Worm (Caenorhabditis elegans) whole organism, young adult: ENCODE data around the gene C26B9.7.
A peak's percentile ranks its signal among the peaks of the same experiment; 100 is the strongest.

Source experiments
- B0261.1 ChIP-seq: sonication (generic microtip); optimal IDR thresholded peaks from 2 replicates; lab custom pipeline; 2016; ENCODE audit warnings: mild to moderate bottlenecking, missing genetic modification characterization, moderate library complexity, missing compliant biosample characterization
- B0336.3 ChIP-seq: fragments of 200-800 bp; sonication (Bioruptor generic); IDR thresholded peaks from 2 replicates; pipeline ENCODE4 v1.3.6; 2022; ENCODE audit warnings: missing genetic modification characterization, missing compliant biosample characterization
- F22D6.2 ChIP-seq: sonication (generic microtip); optimal IDR thresholded peaks from 2 replicates; lab custom pipeline; 2016; ENCODE audit warnings: mild to moderate bottlenecking, missing genetic modification characterization, missing compliant biosample characterization
- K12H6.12 ChIP-seq: fragments of 200-800 bp; sonication (Bioruptor generic); optimal IDR thresholded peaks from 2 replicates; lab custom pipeline; 2018; ENCODE audit warnings: mild to moderate bottlenecking, missing genetic modification characterization, missing compliant biosample characterization
- T07F8.4 ChIP-seq: sonication (generic microtip); optimal IDR thresholded peaks from 2 replicates; lab custom pipeline; 2016; ENCODE audit warnings: mild to moderate bottlenecking, missing genetic modification characterization, moderate library complexity, missing compliant biosample characterization
- Y53F4B.3 ChIP-seq: fragments of 200-800 bp; sonication (Bioruptor generic); IDR thresholded peaks from 2 replicates; pipeline ENCODE4 v1.3.6; 2022; ENCODE audit warnings: missing genetic modification reagents, missing genetic modification characterization, missing compliant biosample characterization
- Y53G8AR.9 ChIP-seq: fragments of 200-800 bp; sonication (Bioruptor generic); conservative IDR thresholded peaks from 2 replicates; pipeline ENCODE4 v1.3.6; 2022; ENCODE audit warnings: missing genetic modification reagents, missing genetic modification characterization, missing compliant biosample characterization
- Y79H2A.3 ChIP-seq: fragments of 200-800 bp; sonication (Bioruptor generic); conservative IDR thresholded peaks from 2 replicates; pipeline ENCODE4 v1.3.6; 2022; ENCODE audit warnings: missing genetic modification reagents, missing genetic modification characterization, missing compliant biosample characterization
- aptf-3 ChIP-seq: fragments of 200-800 bp; sonication (Bioruptor generic); IDR thresholded peaks from 2 replicates; pipeline ENCODE4 v1.3.6; 2022; ENCODE audit warnings: missing genetic modification characterization, missing compliant biosample characterization
- athp-1 ChIP-seq: sonication (generic microtip); optimal IDR thresholded peaks from 2 replicates; lab custom pipeline; 2017; ENCODE audit warnings: mild to moderate bottlenecking, missing genetic modification characterization, missing compliant biosample characterization
- attf-3 ChIP-seq: fragments of 200-800 bp; sonication (Bioruptor generic); conservative IDR thresholded peaks from 2 replicates; pipeline ENCODE4 v1.3.6; 2022; ENCODE audit warnings: missing genetic modification reagents, missing genetic modification characterization, missing compliant biosample characterization
- attf-5 ChIP-seq: fragments of 200-800 bp; sonication (Bioruptor generic); optimal IDR thresholded peaks from 2 replicates; lab custom pipeline; 2018; ENCODE audit warnings: mild to moderate bottlenecking, missing genetic modification characterization, missing compliant biosample characterization
- bed-1 ChIP-seq: fragments of 200-800 bp; sonication (Bioruptor generic); IDR thresholded peaks from 2 replicates; pipeline ENCODE4 v1.3.6; 2022; ENCODE audit warnings: missing genetic modification reagents, missing genetic modification characterization, missing compliant biosample characterization
- ceh-79 ChIP-seq: sonication (generic microtip); optimal IDR thresholded peaks from 2 replicates; lab custom pipeline; 2017; ENCODE audit warnings: mild to moderate bottlenecking, missing genetic modification characterization, missing compliant biosample characterization
- ceh-91 ChIP-seq: fragments of 200-800 bp; sonication (Bioruptor generic); IDR thresholded peaks from 2 replicates; pipeline ENCODE4 v1.3.6; 2022; ENCODE audit warnings: missing genetic modification reagents, missing genetic modification characterization, missing compliant biosample characterization
- fkh-3 ChIP-seq: sonication (generic microtip); optimal IDR thresholded peaks from 2 replicates; lab custom pipeline; 2016; ENCODE audit warnings: mild to moderate bottlenecking, missing genetic modification characterization, missing compliant biosample characterization
- gei-17 ChIP-seq: fragments of 200-800 bp; sonication (Bioruptor generic); optimal IDR thresholded peaks from 2 replicates; lab custom pipeline; 2018; ENCODE audit warnings: mild to moderate bottlenecking, missing genetic modification characterization, missing compliant biosample characterization
- hmg-1.2 ChIP-seq: fragments of 200-800 bp; sonication (Bioruptor generic); IDR thresholded peaks from 2 replicates; pipeline ENCODE4 v1.3.6; 2022; ENCODE audit warnings: missing genetic modification reagents, missing genetic modification characterization, missing compliant biosample characterization
- let-526 ChIP-seq: fragments of 200-800 bp; sonication (Bioruptor generic); IDR thresholded peaks from 2 replicates; pipeline ENCODE4 v1.3.6; 2022; ENCODE audit warnings: missing genetic modification reagents, missing genetic modification characterization, missing compliant biosample characterization
- lin-40 ChIP-seq: sonication (generic microtip); optimal IDR thresholded peaks from 2 replicates; lab custom pipeline; 2016; ENCODE audit warnings: missing genetic modification characterization, mild to moderate bottlenecking, missing compliant biosample characterization, missing genotype, missing genetic modification reagents
- lir-1 ChIP-seq: fragments of 200-800 bp; sonication (Bioruptor generic); conservative IDR thresholded peaks from 2 replicates; pipeline ENCODE4 v1.3.6; 2022; ENCODE audit warnings: missing genetic modification reagents, missing genetic modification characterization, missing compliant biosample characterization
- madf-10 ChIP-seq: sonication (generic microtip); optimal IDR thresholded peaks from 2 replicates; lab custom pipeline; 2016; ENCODE audit warnings: mild to moderate bottlenecking, missing genetic modification characterization, missing compliant biosample characterization
- nfya-1 ChIP-seq: sonication (generic microtip); optimal IDR thresholded peaks from 2 replicates; lab custom pipeline; 2017; ENCODE audit warnings: antibody characterized with exemption, missing compliant biosample characterization, missing genetic modification characterization, borderline replicate concordance; ENCODE audit not compliant: insufficient read depth
- nhr-90 ChIP-seq: sonication (generic microtip); optimal IDR thresholded peaks from 2 replicates; lab custom pipeline; 2016; ENCODE audit warnings: missing genotype, mild to moderate bottlenecking, missing genetic modification characterization, missing compliant biosample characterization
- pha-4 ChIP-seq: fragments of 150-350 bp; sonication (generic microtip); optimal IDR thresholded peaks from 2 replicates; lab custom pipeline; 2014; ENCODE audit warnings: missing biosample characterization, missing genetic modification reagents, missing genetic modification characterization
- repo-1 ChIP-seq: sonication (generic microtip); optimal IDR thresholded peaks from 2 replicates; lab custom pipeline; 2017; ENCODE audit warnings: mild to moderate bottlenecking, missing genetic modification characterization, missing compliant biosample characterization
- snpc-1.3 ChIP-seq: sonication (generic microtip); optimal IDR thresholded peaks from 2 replicates; lab custom pipeline; 2017; ENCODE audit warnings: missing genetic modification characterization, mild to moderate bottlenecking, missing compliant biosample characterization, antibody characterized with exemption, moderate library complexity, missing genotype, missing genetic modification reagents; ENCODE audit not compliant: insufficient read depth
- somi-1 ChIP-seq: fragments of 200-800 bp; sonication (Bioruptor generic); optimal IDR thresholded peaks from 2 replicates; lab custom pipeline; 2018; ENCODE audit warnings: mild to moderate bottlenecking, missing genetic modification characterization, missing compliant biosample characterization
- tbp1 ChIP-seq: fragments of 200-800 bp; sonication (Bioruptor generic); optimal IDR thresholded peaks from 2 replicates; lab custom pipeline; 2018; ENCODE audit warnings: mild to moderate bottlenecking, missing genetic modification characterization, missing compliant biosample characterization
- ztf-18 ChIP-seq: sonication (generic microtip); optimal IDR thresholded peaks from 2 replicates; lab custom pipeline; 2016; ENCODE audit warnings: missing genotype, mild to moderate bottlenecking, missing genetic modification characterization, missing compliant biosample characterization
- ztf-25 ChIP-seq: fragments of 200-800 bp; sonication (Bioruptor generic); IDR thresholded peaks from 2 replicates; pipeline ENCODE4 v1.3.6; 2022; ENCODE audit warnings: missing genetic modification reagents, missing genetic modification characterization, missing compliant biosample characterization
- ztf-26 ChIP-seq: sonication (generic microtip); optimal IDR thresholded peaks from 2 replicates; lab custom pipeline; 2017; ENCODE audit warnings: missing genetic modification characterization, missing compliant biosample characterization

The C26B9.7 gene

DNA sequence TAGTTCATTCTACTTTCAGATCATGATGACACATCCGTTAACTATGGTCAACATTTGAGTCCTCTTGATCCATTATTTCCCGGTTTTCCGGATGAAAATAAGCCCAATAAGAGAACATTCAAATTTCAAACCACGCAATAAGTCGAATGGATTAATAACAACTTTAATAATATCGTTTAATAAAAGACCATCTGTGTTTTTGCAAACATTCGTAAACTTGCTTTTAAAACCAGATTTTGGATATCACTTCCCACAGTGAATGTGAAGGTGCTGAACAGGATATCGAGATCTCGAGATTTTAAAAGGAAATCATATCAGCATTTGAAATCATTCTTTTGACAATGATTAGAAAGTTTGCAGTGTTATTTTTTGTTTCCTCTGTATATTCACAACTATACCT lies at the start of gene C26B9.7:
Gene C26B9.7 (plus strand): TSS at position 301 of the 400 bp plus-strand sequence.
- TF ChIP-seq gei-17 (no peak), hmg-1.2 (no peak), snpc-1.3 (tag; lab: Kevin White, UChicago) (no peak), ztf-26 (tag; lab: Kevin White, UChicago) (no peak), pha-4 (no peak), lir-1 (GFP tag; lab: Robert Waterston, UW) (no peak), T07F8.4 (tag; lab: Kevin White, UChicago) (no peak), B0261.1 (tag; lab: Kevin White, UChicago) (no peak), let-526 (no peak), fkh-3 (no peak), Y53G8AR.9 (no peak), repo-1 (no peak)

DNA sequence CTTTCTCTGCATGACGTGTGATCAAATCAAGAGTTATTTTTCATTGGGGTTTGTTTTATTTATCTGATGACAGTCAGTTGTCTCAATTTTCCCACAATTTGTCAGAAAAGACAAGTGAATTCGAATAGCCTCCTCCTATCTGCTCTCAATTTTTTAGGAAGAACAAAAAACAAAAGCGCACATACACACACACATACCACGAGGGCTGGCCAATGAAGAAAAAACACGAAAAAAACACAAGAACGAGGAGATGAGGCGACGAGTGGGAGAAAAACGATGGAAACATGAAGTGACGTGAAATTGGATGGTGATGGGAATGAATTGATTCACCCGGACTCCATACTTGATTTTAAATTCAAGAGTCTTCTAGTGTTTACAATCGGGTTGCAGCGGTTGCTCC lies 48.2 kb upstream of the C26B9.7 start:
- TF ChIP-seq nfya-1 (tag; lab: Kevin White, UChicago) (no peak), ztf-25 (no peak), attf-3 (GFP tag; lab: Robert Waterston, UW) (no peak)

DNA sequence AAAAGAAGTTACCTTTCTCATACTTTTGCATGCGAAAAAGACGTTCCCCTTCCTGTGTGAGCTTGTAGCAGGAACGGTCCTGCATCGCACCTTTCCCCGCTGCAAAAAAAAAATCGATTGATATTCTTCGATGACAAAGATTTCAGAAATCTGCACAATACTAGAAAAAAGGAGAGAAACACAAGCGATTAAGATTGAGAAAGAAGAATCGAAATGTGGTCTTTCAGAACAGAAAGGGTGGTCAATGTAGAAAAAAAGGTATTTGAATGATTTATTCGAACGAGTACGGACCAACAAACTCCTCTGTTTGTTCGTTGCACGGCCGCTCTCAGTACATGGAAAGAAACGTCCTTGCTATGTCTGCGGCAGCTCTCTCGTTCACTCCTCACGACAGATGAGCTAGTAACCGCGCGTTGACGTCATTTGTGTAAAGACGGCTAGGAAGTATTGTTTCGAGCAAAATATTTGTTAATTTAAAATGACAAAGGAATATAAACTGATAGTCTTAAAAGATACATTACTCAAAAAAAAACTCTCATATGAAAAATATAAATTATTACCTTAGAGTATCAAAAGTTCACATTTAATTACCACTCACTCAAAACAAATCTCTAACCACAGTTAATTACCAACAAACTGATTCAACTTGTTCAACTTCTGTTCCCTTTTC lies 44.0 kb upstream of the C26B9.7 start, which contains the start of gene ift-81:
Gene ift-81 (plus strand): TSS at position 620 of the 670 bp plus-strand sequence.
- TF ChIP-seq K12H6.12 (tag; lab: Kevin White, UChicago) (peak; percentile 10), ceh-79 (tag; lab: Kevin White, UChicago) (no peak), ztf-18 (peak; percentile 82), somi-1 (GFP tag; lab: Kevin White, UChicago) (no peak), nhr-90 (tag; lab: Kevin White, UChicago) (no peak), fkh-3 (no peak), repo-1 (no peak), lin-40 (tag; lab: Kevin White, UChicago) (peak; percentile 32)

DNA sequence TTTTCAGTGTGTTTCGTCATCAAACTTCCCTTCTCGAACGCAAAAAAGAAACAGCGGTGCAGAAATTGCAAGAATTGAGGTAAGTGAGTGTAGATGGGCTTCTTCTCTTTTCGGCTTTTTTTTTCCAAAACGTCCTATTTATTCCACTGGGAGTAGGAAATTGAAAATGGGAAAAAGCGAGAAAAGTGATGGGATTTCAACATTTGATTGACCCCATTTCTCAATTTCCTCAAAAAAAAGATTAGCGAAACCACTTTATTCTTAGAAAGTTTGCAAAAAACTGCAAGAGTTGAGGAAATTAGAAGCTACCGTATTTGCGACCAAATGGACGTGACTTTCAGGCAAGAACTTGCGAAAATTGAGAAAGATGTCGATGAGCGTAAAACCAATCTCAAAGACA lies 38.6 kb upstream of the C26B9.7 start, which contains the start of gene ags-3:
Gene ags-3 (minus strand): TSS at position 101 of the 400 bp plus-strand sequence.
- no peak for TF ChIP-seq tbp1 (GFP tag; lab: Kevin White, UChicago)
- TF ChIP-seq Y79H2A.3 (GFP tag; lab: Robert Waterston, UW), result no peak
- no peak for TF ChIP-seq K12H6.12 (tag; lab: Kevin White, UChicago)
- TF ChIP-seq lin-40 (tag; lab: Kevin White, UChicago), result no peak
- TF ChIP-seq aptf-3 (GFP tag; lab: Robert Waterston, UW), result no peak
- TF ChIP-seq bed-1 (GFP tag; lab: Robert Waterston, UW), result no peak
- no peak for TF ChIP-seq madf-10
- no peak for TF ChIP-seq ceh-79 (tag; lab: Kevin White, UChicago)
- TF ChIP-seq F22D6.2, result no peak
- TF ChIP-seq ceh-91, result no peak
- TF ChIP-seq attf-5 (GFP tag; lab: Kevin White, UChicago), result no peak
- TF ChIP-seq athp-1 (tag; lab: Kevin White, UChicago), result no peak
- no peak for TF ChIP-seq B0336.3 (GFP tag; lab: Robert Waterston, UW)
- no peak for TF ChIP-seq Y53F4B.3 (GFP tag; lab: Robert Waterston, UW)
- no peak for TF ChIP-seq nfya-1 (tag; lab: Kevin White, UChicago)
- TF ChIP-seq ztf-25, result no peak
- TF ChIP-seq, all 124 proteins: peak for 0
